Worm (Caenorhabditis elegans) whole organism, L2 larva: ENCODE data around the gene ZK930.6.

ENCODE experiments used
- egl-27 ChIP-seq: sonication (generic microtip); optimal IDR thresholded peaks from 3 replicates; lab custom pipeline; 2017; ENCODE audit warnings: missing biosample characterization, missing genetic modification reagents, missing genetic modification characterization
- nhr-11 ChIP-seq: fragments of 150-350 bp; optimal IDR thresholded peaks from 2 replicates; lab custom pipeline; 2014; ENCODE audit warnings: missing biosample characterization, missing genetic modification characterization
- nhr-77 ChIP-seq: fragments of 150-350 bp; optimal IDR thresholded peaks from 2 replicates; lab custom pipeline; 2014; ENCODE audit warnings: missing biosample characterization, missing genetic modification characterization
- snpc-4 ChIP-seq: fragments of 150-350 bp; optimal IDR thresholded peaks from 2 replicates; lab custom pipeline; 2014; ENCODE audit warnings: missing biosample characterization, missing genetic modification characterization
- unc-62 ChIP-seq: fragments of 150-350 bp; optimal IDR thresholded peaks from 2 replicates; lab custom pipeline; 2014; ENCODE audit warnings: missing biosample characterization, missing genetic modification reagents, missing genetic modification characterization

- TF ChIP-seq unc-62 (GFP tag; lab: Kevin White, UChicago) (no peak), nhr-77 (tag; lab: Kevin White, UChicago) (no peak), snpc-4 (tag; lab: Kevin White, UChicago) (no peak), nhr-11 (tag; lab: Kevin White, UChicago) (no peak), egl-27 (tag; lab: Kevin White, UChicago) (no peak)
These were observed 22.5 kb downstream of the ZK930.6 start, which contains the start of gene ZK930.4 for ce11 chrII:11906217-11906616.
